Worm (Caenorhabditis elegans) whole organism, L4 larva: ENCODE results near the gene C16A3.6.

Experiments used
- F10B5.3 ChIP-seq: sonication (generic microtip); optimal IDR thresholded peaks from 2 replicates; lab custom pipeline; 2016; ENCODE audit warnings: mild to moderate bottlenecking, missing genetic modification characterization, missing compliant biosample characterization
- R02D3.7 ChIP-seq: fragments of 150-350 bp; sonication (generic microtip); optimal IDR thresholded peaks from 3 replicates; lab custom pipeline; 2014; ENCODE audit warnings: missing biosample characterization, missing genetic modification characterization
- ZK546.5 ChIP-seq, 2 experiments: sonication (generic microtip); optimal IDR thresholded peaks; 2 replicates each; lab custom pipeline; 2017; ENCODE audit warnings: missing biosample characterization in 2 of 2, missing genetic modification characterization in 2 of 2
- aha-1 ChIP-seq: fragments of 150-350 bp; peaks from one replicate; lab custom pipeline; 2014; ENCODE audit warnings: missing biosample characterization, missing genetic modification characterization
- ama-1 ChIP-seq: fragments of 150-350 bp; optimal IDR thresholded peaks from 2 replicates; lab custom pipeline; 2014; ENCODE audit warnings: inconsistent platforms, mixed read lengths
- attf-4 ChIP-seq: sonication (generic microtip); optimal IDR thresholded peaks from 3 replicates; lab custom pipeline; 2017; ENCODE audit warnings: missing biosample characterization, missing genetic modification characterization
- ceh-28 ChIP-seq: fragments of 150-350 bp; optimal IDR thresholded peaks from 2 replicates; lab custom pipeline; 2014; ENCODE audit warnings: missing biosample characterization, missing genetic modification reagents, missing genetic modification characterization
- ceh-44 ChIP-seq: fragments of 200-800 bp; sonication (Bioruptor generic); IDR thresholded peaks from 2 replicates; pipeline ENCODE4 v1.3.6; 2022; ENCODE audit warnings: missing genetic modification reagents, missing genetic modification characterization, missing compliant biosample characterization
- ceh-82 ChIP-seq: sonication (generic microtip); optimal IDR thresholded peaks from 2 replicates; lab custom pipeline; 2017; ENCODE audit warnings: missing biosample characterization, missing genetic modification characterization
- ces-1 ChIP-seq: fragments of 150-350 bp; sonication (generic microtip); optimal IDR thresholded peaks from 4 replicates; lab custom pipeline; 2014; ENCODE audit warnings: missing biosample characterization, missing genetic modification reagents, missing genetic modification characterization
- cey-2 ChIP-seq: sonication (generic microtip); optimal IDR thresholded peaks from 3 replicates; lab custom pipeline; 2017; ENCODE audit warnings: missing genetic modification characterization, mild to moderate bottlenecking, missing compliant biosample characterization, antibody characterized with exemption, borderline replicate concordance; ENCODE audit not compliant: insufficient read depth
- ctbp-1 ChIP-seq: fragments of 200-800 bp; sonication (Bioruptor generic); IDR thresholded peaks from 2 replicates; pipeline ENCODE4 v1.3.6; 2022; ENCODE audit warnings: missing genetic modification reagents, missing genetic modification characterization, missing compliant biosample characterization
- daf-8 ChIP-seq: fragments of 200-800 bp; sonication (Bioruptor generic); IDR thresholded peaks from 2 replicates; pipeline ENCODE4 v1.3.6; 2022; ENCODE audit warnings: missing genetic modification characterization, missing compliant biosample characterization
- dpl-1 ChIP-seq: fragments of 150-350 bp; optimal IDR thresholded peaks from 2 replicates; lab custom pipeline; 2014; ENCODE audit warnings: missing biosample characterization, missing genetic modification reagents, missing genetic modification characterization
- dve-1 ChIP-seq: sonication (generic microtip); optimal IDR thresholded peaks from 2 replicates; lab custom pipeline; 2017; ENCODE audit warnings: antibody characterized with exemption, mild to moderate bottlenecking, missing genetic modification characterization, missing compliant biosample characterization; ENCODE audit not compliant: insufficient read depth
- gei-8 ChIP-seq: fragments of 200-800 bp; sonication (Bioruptor generic); optimal IDR thresholded peaks from 2 replicates; lab custom pipeline; 2018; ENCODE audit warnings: mild to moderate bottlenecking, missing genetic modification characterization, missing compliant biosample characterization
- hif-1 ChIP-seq, 2 experiments: sonication (generic microtip); optimal IDR thresholded peaks; 2 replicates each; lab custom pipeline; 2016 to 2017; ENCODE audit warnings: missing compliant biosample characterization in 2 of 2, missing genetic modification characterization in 2 of 2, missing genetic modification reagents in 2 of 2, missing genotype in 2 of 2, mild to moderate bottlenecking in 1 of 2
- hlh-11 ChIP-seq: fragments of 200-800 bp; sonication (Bioruptor generic); optimal IDR thresholded peaks from 2 replicates; lab custom pipeline; 2018; ENCODE audit warnings: mild to moderate bottlenecking, missing genetic modification characterization, missing compliant biosample characterization
- hlh-30 ChIP-seq: sonication (generic microtip); optimal IDR thresholded peaks from 2 replicates; lab custom pipeline; 2017; ENCODE audit warnings: antibody characterized with exemption, mild to moderate bottlenecking, missing genetic modification characterization, missing compliant biosample characterization; ENCODE audit not compliant: insufficient read depth
- jun-1 ChIP-seq: fragments of 150-350 bp; optimal IDR thresholded peaks from 2 replicates; lab custom pipeline; 2014; ENCODE audit warnings: missing biosample characterization, missing genetic modification reagents, missing genetic modification characterization
- lim-7 ChIP-seq: fragments of 200-800 bp; sonication (Bioruptor generic); IDR thresholded peaks from 2 replicates; pipeline ENCODE4 v1.3.6; 2022; ENCODE audit warnings: missing genetic modification characterization, missing compliant biosample characterization
- lin-29 ChIP-seq: fragments of 200-800 bp; sonication (Bioruptor generic); IDR thresholded peaks from 2 replicates; pipeline ENCODE4 v1.3.6; 2022; ENCODE audit warnings: missing genetic modification reagents, missing genetic modification characterization, missing compliant biosample characterization
- lin-38 ChIP-seq: fragments of 200-800 bp; sonication (Bioruptor generic); IDR thresholded peaks from 2 replicates; pipeline ENCODE4 v1.3.6; 2022; ENCODE audit warnings: missing genetic modification reagents, missing genetic modification characterization, missing compliant biosample characterization
- lin-39 ChIP-seq: fragments of 150-350 bp; optimal IDR thresholded peaks from 2 replicates; lab custom pipeline; 2014; ENCODE audit warnings: missing biosample characterization, missing genetic modification reagents, missing genetic modification characterization
- lsy-2 ChIP-seq, 2 experiments: fragments of 150-350 bp in 1 of 2; sonication (generic microtip) in 1 of 2; optimal IDR thresholded peaks; 2 replicates each; lab custom pipeline; 2014 to 2017; ENCODE audit warnings: missing biosample characterization in 2 of 2, missing genetic modification characterization in 2 of 2
- madf-9 ChIP-seq: fragments of 200-800 bp; sonication (Bioruptor generic); conservative IDR thresholded peaks from 2 replicates; pipeline ENCODE4 v1.3.6; 2022; ENCODE audit warnings: missing genetic modification reagents, missing genetic modification characterization, missing compliant biosample characterization
- mes-2 ChIP-seq: sonication (generic microtip); optimal IDR thresholded peaks from 2 replicates; lab custom pipeline; 2016; ENCODE audit warnings: missing genotype, mild to moderate bottlenecking, missing genetic modification characterization, missing compliant biosample characterization; ENCODE audit not compliant: poor library complexity, severe bottlenecking
- nhr-111 ChIP-seq: fragments of 200-800 bp; sonication (Bioruptor generic); optimal IDR thresholded peaks from 2 replicates; lab custom pipeline; 2018; ENCODE audit warnings: mild to moderate bottlenecking, missing genetic modification characterization, missing compliant biosample characterization
- nhr-25 ChIP-seq: sonication (generic microtip); optimal IDR thresholded peaks from 2 replicates; lab custom pipeline; 2017; ENCODE audit warnings: missing genetic modification characterization, mild to moderate bottlenecking, missing compliant biosample characterization, antibody characterized with exemption, moderate library complexity, borderline replicate concordance; ENCODE audit not compliant: insufficient read depth
- nhr-28 ChIP-seq: fragments of 150-350 bp; optimal IDR thresholded peaks from 2 replicates; lab custom pipeline; 2014; ENCODE audit warnings: missing biosample characterization, missing genetic modification characterization
- nhr-48 ChIP-seq: sonication (generic microtip); optimal IDR thresholded peaks from 2 replicates; lab custom pipeline; 2016; ENCODE audit warnings: mild to moderate bottlenecking, missing genetic modification characterization, missing compliant biosample characterization
- nhr-76 ChIP-seq: fragments of 150-350 bp; optimal IDR thresholded peaks from 2 replicates; lab custom pipeline; 2014; ENCODE audit warnings: missing biosample characterization, missing genetic modification characterization
- pha-4 ChIP-seq, 2 experiments: fragments of 150-350 bp in 1 of 2; fragments of 200-800 bp in 1 of 2; sonication (Bioruptor generic) in 1 of 2; IDR thresholded peaks in 1 of 2; optimal IDR thresholded peaks in 1 of 2; 2 replicates each; pipeline versions ENCODE4 v1.3.6 to Lab custom; 2014 to 2022; ENCODE audit warnings: missing genetic modification characterization in 2 of 2, missing genetic modification reagents in 2 of 2, missing biosample characterization in 1 of 2, missing compliant biosample characterization in 1 of 2
- rbr-2 ChIP-seq: sonication (generic microtip); optimal IDR thresholded peaks from 2 replicates; lab custom pipeline; 2016; ENCODE audit warnings: missing genotype, missing genetic modification characterization, missing compliant biosample characterization
- set-16 ChIP-seq: fragments of 200-800 bp; sonication (Bioruptor generic); IDR thresholded peaks from 2 replicates; pipeline ENCODE4 v1.3.6; 2022; ENCODE audit warnings: missing genetic modification reagents, missing genetic modification characterization, missing compliant biosample characterization
- tra-1 ChIP-seq: fragments of 200-800 bp; sonication (Bioruptor generic); IDR thresholded peaks from 2 replicates; pipeline ENCODE4 v1.3.6; 2022; ENCODE audit warnings: missing genetic modification reagents, missing genetic modification characterization, missing compliant biosample characterization
- unc-39 ChIP-seq: sonication (generic microtip); optimal IDR thresholded peaks from 2 replicates; lab custom pipeline; 2017; ENCODE audit warnings: missing biosample characterization, missing genetic modification characterization
- unc-62 ChIP-seq, 3 experiments: fragments of 150-350 bp in 1 of 3; sonication (generic microtip); optimal IDR thresholded peaks in 2 of 3; peaks in 1 of 3; 1 replicate in 1 of 3; 2 replicates in 2 of 3; lab custom pipeline; 2014 to 2017; ENCODE audit warnings: missing biosample characterization in 3 of 3, missing genetic modification characterization in 3 of 3, missing genetic modification reagents in 3 of 3, missing genotype in 1 of 3
- zfp-3 ChIP-seq: fragments of 200-800 bp; sonication (Bioruptor generic); conservative IDR thresholded peaks from 2 replicates; pipeline ENCODE4 v1.3.6; 2022; ENCODE audit warnings: missing genetic modification reagents, missing genetic modification characterization, missing compliant biosample characterization
- zip-2 ChIP-seq: fragments of 150-350 bp; optimal IDR thresholded peaks from 2 replicates; lab custom pipeline; 2014; ENCODE audit warnings: missing biosample characterization, missing genetic modification characterization

The C16A3.6 gene

ce11 chrIII:6374947-6375415 lies 4.0 kb upstream of the C16A3.6 start, which contains the start of the genes rps-13 and nfx-1 (continued):
- TF ChIP-seq jun-1 (no peak), gei-8 (GFP tag; lab: Kevin White, UChicago) (no peak), aha-1 (tag; lab: Kevin White, UChicago) (peak; percentile 100), daf-8 (GFP tag; lab: Robert Waterston, UW) (no peak), nhr-111 (GFP tag; lab: Kevin White, UChicago) (no peak), nhr-48 (no peak), hlh-30 (tag; lab: Kevin White, UChicago) (peak; percentile 93), ceh-28 (peak; percentile 12), lim-7 (GFP tag; lab: Robert Waterston, UW) (no peak), set-16 (no peak), ctbp-1 (GFP tag; lab: Robert Waterston, UW) (no peak), ces-1 (GFP tag; lab: Kevin White, UChicago) (no peak)

ce11 chrIII:6380472-6380871 lies 1.5 kb downstream of the C16A3.6 start, which contains the start of gene C16A3.5:
Gene C16A3.5, plus strand, starts transcription at chrIII:6380772.
- TF ChIP-seq dpl-1 (GFP tag; lab: Kevin White, UChicago) (no peak), ama-1 (lab: Kevin White, UChicago) (peak; percentile 55)
- TF ChIP-seq, all 104 proteins: peak for 1

- peak in 1 of 2 experiments; percentile 91 for TF ChIP-seq unc-62 (GFP tag; optimal IDR thresholded peaks at IDR 0.05 in 1 of 2; lab: Kevin White, UChicago)
- TF ChIP-seq unc-62 (tag; optimal IDR thresholded peaks at IDR 0.05; lab: Kevin White, UChicago), result no peak
- peak; percentile 14 for TF ChIP-seq ama-1 (lab: Kevin White, UChicago)
- no peak for TF ChIP-seq mes-2 (tag; lab: Kevin White, UChicago)
Measured at ce11 chrIII:6381584-6382391, 2.8 kb downstream of the C16A3.6 start, which contains the start of gene znf-622. Gene znf-622, plus strand, starts transcription at chrIII:6381634.

DNA sequence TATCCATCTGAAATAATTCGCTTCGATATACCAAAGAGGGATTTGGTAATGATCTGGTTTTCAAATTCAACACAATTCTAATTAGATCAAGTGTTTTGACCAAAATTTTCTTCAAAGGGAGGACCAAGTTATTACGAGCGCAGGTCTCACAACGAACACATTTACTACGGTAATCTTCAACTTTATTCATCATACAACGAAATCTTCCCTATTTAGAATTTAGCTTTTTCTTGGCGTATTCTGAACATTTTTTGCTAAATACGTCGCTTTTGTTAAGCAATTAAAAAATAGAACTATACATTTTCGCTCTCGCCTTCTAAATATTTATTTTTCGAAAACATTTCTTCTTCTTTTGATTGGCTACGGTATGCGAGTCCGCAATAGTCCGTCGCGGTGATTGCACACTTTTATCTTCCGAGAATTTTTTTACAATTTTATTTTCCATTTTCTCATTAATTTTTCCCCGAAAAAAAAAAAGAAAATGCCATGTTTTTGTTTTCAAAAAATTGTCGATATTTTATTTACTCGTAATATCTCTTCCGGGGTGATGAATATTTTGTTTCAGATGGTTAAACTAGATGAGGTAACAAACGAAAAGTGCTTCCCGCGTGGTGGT lies 4.1 kb downstream of the C16A3.6 start, which contains the start of gene let-716:
Gene let-716 (plus strand): TSS at position 566 of the 616 bp plus-strand sequence.
- TF ChIP-seq unc-39 (tag; lab: Kevin White, UChicago), result no peak
- TF ChIP-seq nhr-76, result no peak
- no peak for TF ChIP-seq zip-2
- peak in 1 of 2 experiments; percentile 14 for TF ChIP-seq unc-62 (GFP tag; optimal IDR thresholded peaks at IDR 0.05 in 1 of 2; lab: Kevin White, UChicago)
- TF ChIP-seq unc-62 (tag; optimal IDR thresholded peaks at IDR 0.05; lab: Kevin White, UChicago), result no peak
- TF ChIP-seq R02D3.7 (tag; lab: Kevin White, UChicago), result no peak
- TF ChIP-seq ceh-44 (GFP tag; lab: Robert Waterston, UW), result no peak
- TF ChIP-seq set-16, result no peak
- peak; percentile 39; the same call in 1 of the 2 replicates for TF ChIP-seq lin-38 (GFP tag; lab: Robert Waterston, UW)
- peak in 1 of 2 experiments; percentile 20 for TF ChIP-seq hif-1 (tag; optimal IDR thresholded peaks at IDR 0.05; lab: Kevin White, UChicago)
- no peak for TF ChIP-seq F10B5.3 (tag; lab: Kevin White, UChicago)
- TF ChIP-seq hlh-11, result no peak
- TF ChIP-seq madf-9 (GFP tag; lab: Robert Waterston, UW), result no peak
- TF ChIP-seq ceh-82 (tag; lab: Kevin White, UChicago), result no peak
- TF ChIP-seq dpl-1 (GFP tag; lab: Kevin White, UChicago), result peak; percentile 24
- peak; percentile 56 to 97 for TF ChIP-seq lsy-2 (tag; optimal IDR thresholded peaks at IDR 0.05; lab: Kevin White, UChicago)
- TF ChIP-seq cey-2 (tag; lab: Kevin White, UChicago), result no peak
- TF ChIP-seq dve-1 (tag; lab: Kevin White, UChicago), result peak; percentile 19
- no peak for TF ChIP-seq lin-39 (tag; lab: Kevin White, UChicago)
- no peak for TF ChIP-seq lin-29 (GFP tag; lab: Robert Waterston, UW)
- TF ChIP-seq tra-1 (GFP tag; lab: Robert Waterston, UW), result no peak
- no peak for TF ChIP-seq ZK546.5 (tag; optimal IDR thresholded peaks at IDR 0.05; lab: Kevin White, UChicago)
- no peak for TF ChIP-seq zfp-3
- TF ChIP-seq nhr-25 (tag; lab: Kevin White, UChicago), result no peak
- no peak for TF ChIP-seq attf-4 (tag; lab: Kevin White, UChicago)
- TF ChIP-seq pha-4 (GFP tag; IDR thresholded peaks at IDR 0.05; lab: Robert Waterston, UW), result no peak
- no peak for TF ChIP-seq pha-4 (tag; optimal IDR thresholded peaks at IDR 0.05; lab: Kevin White, UChicago)
- TF ChIP-seq rbr-2 (tag; lab: Kevin White, UChicago), result no peak
- peak; percentile 5 for TF ChIP-seq nhr-28 (tag; lab: Kevin White, UChicago)
